Fruit fly (Drosophila melanogaster) whole organism, wandering third instar larva: ENCODE measurements around the gene Atat.

Source experiments
- Abd-B ChIP-seq: fragments of >200 bp; optimal IDR thresholded peaks from 2 replicates; lab custom pipeline; 2017; ENCODE audit warnings: missing biosample characterization, missing genetic modification characterization
- CG32264 ChIP-seq: fragments of 200-800 bp; sonication (Bioruptor generic); optimal IDR thresholded peaks from 2 replicates; lab custom pipeline; 2016; ENCODE audit warnings: missing biosample characterization, missing genetic modification characterization
- CG9705 ChIP-seq: fragments of 200-800 bp; sonication (Bioruptor generic); optimal IDR thresholded peaks from 2 replicates; lab custom pipeline; 2018; ENCODE audit warnings: missing biosample characterization, mild to moderate bottlenecking, missing genetic modification characterization
- CrebA ChIP-seq: fragments of 200-800 bp; sonication (Bioruptor generic); optimal IDR thresholded peaks from 2 replicates; lab custom pipeline; 2016; ENCODE audit warnings: missing biosample characterization, mild to moderate bottlenecking, missing genetic modification characterization, borderline replicate concordance
- Dfd ChIP-seq: fragments of >200 bp; optimal IDR thresholded peaks from 2 replicates; lab custom pipeline; 2017; ENCODE audit warnings: missing biosample characterization, missing genetic modification characterization
- Dif ChIP-seq: fragments of 200-275, 200-300 bp; sonication (Bioruptor generic); optimal IDR thresholded peaks from 2 replicates; lab custom pipeline; 2018; ENCODE audit warnings: missing biosample characterization, missing genetic modification characterization; ENCODE audit not compliant: partially characterized antibody
- GATAd ChIP-seq: sonication (Bioruptor generic); optimal IDR thresholded peaks from 2 replicates; lab custom pipeline; 2016; ENCODE audit warnings: missing biosample characterization, missing genetic modification characterization
- HLH106 ChIP-seq: fragments of 200-800 bp; optimal IDR thresholded peaks from 3 replicates; lab custom pipeline; 2019; ENCODE audit warnings: missing biosample characterization, mild to moderate bottlenecking, missing genetic modification characterization, moderate library complexity
- Hnf4 ChIP-seq: fragments of 200-800 bp; sonication (Bioruptor generic); optimal IDR thresholded peaks from 2 replicates; lab custom pipeline; 2016; ENCODE audit warnings: missing biosample characterization, mild to moderate bottlenecking, missing genetic modification characterization
- Hr78 ChIP-seq: fragments of >200 bp; optimal IDR thresholded peaks from 2 replicates; lab custom pipeline; 2017; ENCODE audit warnings: missing biosample characterization, missing genetic modification characterization
- Jra ChIP-seq: sonication (Bioruptor generic); optimal IDR thresholded peaks from 2 replicates; lab custom pipeline; 2016; ENCODE audit warnings: missing biosample characterization, missing genetic modification characterization
- Mio ChIP-seq: sonication (Bioruptor generic); optimal IDR thresholded peaks from 2 replicates; lab custom pipeline; 2016; ENCODE audit warnings: missing biosample characterization, missing genetic modification characterization
- Myc ChIP-seq: fragments of >200 bp; optimal IDR thresholded peaks from 2 replicates; lab custom pipeline; 2017
- N ChIP-seq: fragments of >200 bp; optimal IDR thresholded peaks from 2 replicates; lab custom pipeline; 2018; ENCODE audit warnings: missing biosample characterization, missing external identifiers, missing genetic modification characterization
- OdsH ChIP-seq: fragments of 200-800 bp; sonication (Bioruptor generic); optimal IDR thresholded peaks from 2 replicates; lab custom pipeline; 2016; ENCODE audit warnings: missing biosample characterization, mild to moderate bottlenecking, missing genetic modification characterization
- Rel ChIP-seq, 2 experiments: fragments of 200-800 bp; sonication (Bioruptor generic) in 1 of 2; optimal IDR thresholded peaks; 2 replicates in 1 of 2; 3 replicates in 1 of 2; lab custom pipeline; 2016 to 2019; ENCODE audit warnings: mild to moderate bottlenecking in 2 of 2, missing biosample characterization in 2 of 2, missing genetic modification characterization in 2 of 2, moderate library complexity in 1 of 2
- Sp1 ChIP-seq: fragments of 200-800 bp; sonication (Bioruptor generic); optimal IDR thresholded peaks from 3 replicates; lab custom pipeline; 2019; ENCODE audit warnings: missing biosample characterization, mild to moderate bottlenecking, missing genetic modification characterization, moderate library complexity
- Vsx2 ChIP-seq: fragments of 200-300, 225-300 bp; sonication (Bioruptor generic); optimal IDR thresholded peaks from 2 replicates; lab custom pipeline; 2018; ENCODE audit warnings: missing biosample characterization, missing genetic modification characterization; ENCODE audit not compliant: partially characterized antibody
- br ChIP-seq: fragments of 200-800 bp; sonication (Bioruptor generic); optimal IDR thresholded peaks from 2 replicates; lab custom pipeline; 2016; ENCODE audit warnings: missing biosample characterization, missing genetic modification characterization
- dl ChIP-seq, 2 experiments: fragments of 175-275, 200-275 bp in 1 of 2; fragments of 200-275 bp in 1 of 2; sonication (Bioruptor generic); optimal IDR thresholded peaks; lab custom pipeline; 2018; ENCODE audit warnings: mild to moderate bottlenecking in 2 of 2, missing biosample characterization in 2 of 2, missing genetic modification characterization in 2 of 2, moderate library complexity in 2 of 2; ENCODE audit not compliant: partially characterized antibody in 2 of 2, insufficient read depth in 1 of 2
- dmrt93B ChIP-seq: fragments of 200-800 bp; sonication (Bioruptor generic); optimal IDR thresholded peaks from 2 replicates; lab custom pipeline; 2018; ENCODE audit warnings: missing biosample characterization, mild to moderate bottlenecking, missing genetic modification characterization
- dsf ChIP-seq: sonication (Bioruptor generic); optimal IDR thresholded peaks from 2 replicates; lab custom pipeline; 2016; ENCODE audit warnings: missing biosample characterization, missing genetic modification characterization, borderline replicate concordance
- ey ChIP-seq: fragments of 200-800 bp; sonication (Bioruptor generic); optimal IDR thresholded peaks from 2 replicates; lab custom pipeline; 2016; ENCODE audit warnings: missing biosample characterization, missing genetic modification characterization
- foxo ChIP-seq, 2 experiments: fragments of 200-800 bp; sonication (Bioruptor generic); optimal IDR thresholded peaks; 2 replicates in 1 of 2; 3 replicates in 1 of 2; lab custom pipeline; 2016 to 2017; ENCODE audit warnings: missing biosample characterization in 2 of 2, missing genetic modification characterization in 2 of 2
- fru ChIP-seq: fragments of 200-800 bp; sonication (Bioruptor generic); optimal IDR thresholded peaks from 3 replicates; lab custom pipeline; 2016; ENCODE audit warnings: missing biosample characterization, mild to moderate bottlenecking, missing genetic modification characterization
- h ChIP-seq: fragments of 200-800 bp; sonication (Bioruptor generic); optimal IDR thresholded peaks from 3 replicates; lab custom pipeline; 2016; ENCODE audit warnings: missing biosample characterization, mild to moderate bottlenecking, missing genetic modification characterization
- jim ChIP-seq: fragments of 175-275, 200-325 bp; sonication (Bioruptor generic); optimal IDR thresholded peaks from 2 replicates; lab custom pipeline; 2016; ENCODE audit warnings: missing biosample characterization, mild to moderate bottlenecking, missing genetic modification characterization
- lola ChIP-seq: fragments of >200 bp; optimal IDR thresholded peaks from 2 replicates; lab custom pipeline; 2017; ENCODE audit warnings: missing biosample characterization, missing genetic modification characterization
- pan ChIP-seq: fragments of >200 bp; optimal IDR thresholded peaks from 2 replicates; lab custom pipeline; 2017
- psq ChIP-seq: fragments of 200-800 bp; sonication (Bioruptor generic); optimal IDR thresholded peaks from 3 replicates; lab custom pipeline; 2017; ENCODE audit warnings: missing biosample characterization, mild to moderate bottlenecking, missing genetic modification characterization, moderate library complexity
- rgr ChIP-seq: fragments of 200-800 bp; sonication (Bioruptor generic); optimal IDR thresholded peaks from 3 replicates; lab custom pipeline; 2016; ENCODE audit warnings: missing biosample characterization, mild to moderate bottlenecking, missing genetic modification characterization
- sage ChIP-seq: fragments of 200-800 bp; sonication (Bioruptor generic); optimal IDR thresholded peaks from 2 replicates; lab custom pipeline; 2016; ENCODE audit warnings: missing biosample characterization, mild to moderate bottlenecking, missing genetic modification characterization
- sv ChIP-seq: fragments of 200-800 bp; sonication (Bioruptor generic); optimal IDR thresholded peaks from 3 replicates; lab custom pipeline; 2016; ENCODE audit warnings: missing biosample characterization, missing genetic modification characterization
- usp ChIP-seq: fragments of >200 bp; optimal IDR thresholded peaks from 2 replicates; lab custom pipeline; 2017; ENCODE audit warnings: missing biosample characterization, missing genetic modification characterization
- woc ChIP-seq: sonication (Bioruptor generic); optimal IDR thresholded peaks from 2 replicates; lab custom pipeline; 2016; ENCODE audit warnings: missing biosample characterization, mild to moderate bottlenecking, missing genetic modification characterization

The Atat gene

DNA sequence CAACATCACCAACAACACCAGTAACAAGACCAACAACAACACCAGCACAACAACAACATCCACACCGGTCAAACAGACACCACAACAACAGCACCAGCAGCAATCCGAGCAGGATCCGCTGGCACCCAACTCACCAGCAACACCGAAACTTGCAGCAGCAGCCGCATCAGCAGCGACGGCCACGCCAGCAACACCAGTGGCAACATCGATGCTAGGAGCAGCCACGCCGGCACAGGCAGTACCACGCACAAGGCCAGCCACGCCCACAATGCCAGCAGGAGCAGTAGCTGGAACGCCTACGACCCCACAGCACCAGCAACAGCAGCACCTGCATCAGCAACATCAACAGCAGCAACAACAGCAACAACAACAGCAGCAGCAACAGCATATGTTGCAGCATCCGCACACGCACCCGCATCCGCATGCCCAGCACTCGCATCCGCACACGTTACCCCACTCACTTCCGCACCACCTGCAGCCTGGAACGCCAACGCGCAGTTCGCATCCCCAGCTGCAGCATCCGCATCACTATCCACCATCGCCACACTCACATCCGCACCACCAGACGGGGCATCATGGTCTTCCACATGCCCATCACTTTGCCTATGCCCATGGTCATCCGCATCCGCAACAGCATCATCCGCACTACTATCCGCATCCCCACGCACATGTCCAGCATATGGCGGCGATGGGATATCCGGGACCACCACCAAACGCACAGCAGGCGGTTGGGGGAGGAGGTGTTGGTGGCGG, 44.8 kb upstream of the Atat start:
- TF ChIP-seq Dfd (peak; percentile 92), GATAd (no peak), Abd-B (GFP tag; lab: Kevin White, UChicago) (no peak)

dm6 chr3L:9469079-9469478, 42.5 kb upstream of the Atat start:
- no peak for TF ChIP-seq Sp1 (GFP tag; lab: Kevin White, UChicago)
- no peak for TF ChIP-seq usp (GFP tag; lab: Kevin White, UChicago)
- no peak for TF ChIP-seq Vsx2 (GFP tag; lab: Kevin White, UChicago)

- TF ChIP-seq usp (GFP tag; lab: Kevin White, UChicago) (no peak), br (GFP tag; lab: Kevin White, UChicago) (no peak), lola (GFP tag; lab: Kevin White, UChicago) (no peak), OdsH (GFP tag; lab: Kevin White, UChicago) (peak; percentile 18), Sp1 (GFP tag; lab: Kevin White, UChicago) (no peak), jim (GFP tag; lab: Kevin White, UChicago) (no peak), dsf (GFP tag; lab: Kevin White, UChicago) (no peak), h (GFP tag; lab: Kevin White, UChicago) (no peak), Rel (GFP tag; optimal IDR thresholded peaks at IDR 0.05; lab: Kevin White, UChicago) (no peak), Rel (tag; optimal IDR thresholded peaks at IDR 0.05; lab: Kevin White, UChicago) (no peak), psq (GFP tag; lab: Kevin White, UChicago) (peak; percentile 27), sv (GFP tag; lab: Kevin White, UChicago) (no peak), woc (GFP tag; lab: Kevin White, UChicago) (no peak), Hr78 (GFP tag; lab: Kevin White, UChicago) (no peak), Myc (lab: Kevin White, UChicago) (no peak), dl (GFP tag; optimal IDR thresholded peaks at IDR 0.05; lab: Kevin White, UChicago; ENCODE audit: insufficient read depth in 1 of 2, partially characterized antibody in 2 of 2) (no peak), HLH106 (tag; lab: Kevin White, UChicago) (no peak), Jra (no peak), fru (GFP tag; lab: Kevin White, UChicago) (no peak), foxo (GFP tag; optimal IDR thresholded peaks at IDR 0.05; lab: Kevin White, UChicago) (peak in 1 of 2 experiments; percentile 6), dmrt93B (GFP tag; lab: Kevin White, UChicago) (no peak), Mio (GFP tag; lab: Kevin White, UChicago) (no peak), sage (no peak), CG9705 (GFP tag; lab: Kevin White, UChicago) (no peak), pan (lab: Kevin White, UChicago) (no peak), ey (GFP tag; lab: Kevin White, UChicago) (peak; percentile 30), Dif (GFP tag; lab: Kevin White, UChicago) (no peak), rgr (GFP tag; lab: Kevin White, UChicago) (no peak), CrebA (GFP tag; lab: Kevin White, UChicago) (no peak)
These were observed 41.8 kb upstream of the Atat start for dm6 chr3L:9468261-9468890.

DNA sequence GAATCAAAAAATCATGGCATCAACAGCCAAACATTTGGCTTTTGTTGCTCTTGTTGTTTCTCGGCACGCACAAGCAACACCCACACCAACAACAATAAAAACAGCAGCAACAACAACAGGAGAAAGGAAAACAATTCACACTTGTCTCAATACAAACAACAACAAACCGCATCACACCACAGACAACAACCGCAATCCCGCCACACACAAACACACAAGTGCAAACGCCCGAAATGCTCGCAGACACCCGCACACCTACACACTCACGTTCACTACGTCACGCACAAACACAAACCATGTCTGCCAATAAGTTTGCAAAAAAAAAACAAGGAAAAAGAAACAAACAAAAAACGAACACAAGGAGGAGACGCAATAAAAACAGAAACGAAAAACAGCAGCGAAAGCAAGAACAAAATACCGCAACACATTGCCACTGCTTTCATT, 41.2 kb upstream of the Atat start:
- no peak for TF ChIP-seq Dif (GFP tag; lab: Kevin White, UChicago)
- TF ChIP-seq psq (GFP tag; lab: Kevin White, UChicago) = peak; percentile 60
- TF ChIP-seq CG32264 = no peak
- TF ChIP-seq jim (GFP tag; lab: Kevin White, UChicago) = no peak
- TF ChIP-seq Sp1 (GFP tag; lab: Kevin White, UChicago) = peak; percentile 58
- TF ChIP-seq Vsx2 (GFP tag; lab: Kevin White, UChicago) = no peak
- TF ChIP-seq Rel (GFP tag; optimal IDR thresholded peaks at IDR 0.05; lab: Kevin White, UChicago) = peak; percentile 68
- TF ChIP-seq Rel (tag; optimal IDR thresholded peaks at IDR 0.05; lab: Kevin White, UChicago) = no peak
- TF ChIP-seq Hnf4 (GFP tag; lab: Kevin White, UChicago) = no peak
- no peak for TF ChIP-seq Jra
- TF ChIP-seq foxo (GFP tag; optimal IDR thresholded peaks at IDR 0.05; lab: Kevin White, UChicago) = peak in 1 of 2 experiments; percentile 26
- TF ChIP-seq HLH106 (tag; lab: Kevin White, UChicago) = no peak
- no peak for TF ChIP-seq dl (GFP tag; optimal IDR thresholded peaks at IDR 0.05; lab: Kevin White, UChicago; ENCODE audit: insufficient read depth in 1 of 2, partially characterized antibody in 2 of 2)
- TF ChIP-seq h (GFP tag; lab: Kevin White, UChicago) = peak; percentile 28
- TF ChIP-seq N = no peak
- TF ChIP-seq Myc (lab: Kevin White, UChicago) = no peak
- TF ChIP-seq dmrt93B (GFP tag; lab: Kevin White, UChicago) = no peak
- no peak for TF ChIP-seq rgr (GFP tag; lab: Kevin White, UChicago)
- no peak for TF ChIP-seq fru (GFP tag; lab: Kevin White, UChicago)
- TF ChIP-seq GATAd = no peak
- no peak for TF ChIP-seq lola (GFP tag; lab: Kevin White, UChicago)
